Fruit fly (Drosophila melanogaster) whole organism, embryonic: Measurements from ENCODE around the gene put.
A peak's percentile ranks its signal among the peaks of the same experiment; 100 is the strongest.

Source experiments
- Antp ChIP-seq: fragments of 200-800 bp; sonication (Bioruptor generic); optimal IDR thresholded peaks from 3 replicates; lab custom pipeline; 2016; ENCODE audit warnings: missing biosample characterization, missing genetic modification characterization
- Atf-2 ChIP-seq: fragments of 200-800 bp; sonication (Bioruptor generic); optimal IDR thresholded peaks from 2 replicates; lab custom pipeline; 2016; ENCODE audit warnings: missing biosample characterization, missing genetic modification characterization
- B-H2 ChIP-seq: fragments of 200-800 bp; sonication (Bioruptor generic); optimal IDR thresholded peaks from 2 replicates; lab custom pipeline; 2018; ENCODE audit warnings: missing biosample characterization, mild to moderate bottlenecking, missing genetic modification characterization
- Blimp-1 ChIP-seq: fragments of 200-800 bp; sonication (Bioruptor generic); optimal IDR thresholded peaks from 3 replicates; lab custom pipeline; 2018; ENCODE audit warnings: missing biosample characterization, missing genetic modification characterization, mild to moderate bottlenecking, moderate library complexity, missing genetic modification reagents
- CG10274 ChIP-seq: fragments of 200-800 bp; sonication (Bioruptor generic); optimal IDR thresholded peaks from 3 replicates; lab custom pipeline; 2017; ENCODE audit warnings: missing biosample characterization, mild to moderate bottlenecking, missing genetic modification characterization
- CG13775 ChIP-seq: fragments of 200-800 bp; sonication (Bioruptor generic); optimal IDR thresholded peaks from 3 replicates; lab custom pipeline; 2017; ENCODE audit warnings: missing biosample characterization, mild to moderate bottlenecking, missing genetic modification characterization
- CG14441 ChIP-seq: fragments of 200-800 bp; sonication (Bioruptor generic); IDR thresholded peaks from 2 replicates; pipeline ENCODE4 v1.3.6; 2022; ENCODE audit warnings: missing biosample characterization, missing genetic modification characterization
- CG1603 ChIP-seq: fragments of 200-800 bp; sonication (Bioruptor generic); optimal IDR thresholded peaks from 2 replicates; lab custom pipeline; 2019; ENCODE audit warnings: missing biosample characterization, mild to moderate bottlenecking, missing genetic modification characterization, moderate library complexity
- CG17802 ChIP-seq: fragments of 200-800 bp; sonication (Bioruptor generic); optimal IDR thresholded peaks from 2 replicates; lab custom pipeline; 2018; ENCODE audit warnings: missing biosample characterization, mild to moderate bottlenecking, missing genetic modification characterization, moderate library complexity
- CG18599 ChIP-seq: fragments of 200-800 bp; sonication (Bioruptor generic); optimal IDR thresholded peaks from 3 replicates; lab custom pipeline; 2017; ENCODE audit warnings: missing biosample characterization, missing genetic modification characterization, mild to moderate bottlenecking, moderate library complexity, missing genetic modification reagents
- CG30403 ChIP-seq: fragments of 200-800 bp; sonication (Bioruptor generic); optimal IDR thresholded peaks from 3 replicates; lab custom pipeline; 2016; ENCODE audit warnings: missing biosample characterization, missing genetic modification characterization
- CG6683 ChIP-seq: fragments of 200-800 bp; sonication (Bioruptor generic); optimal IDR thresholded peaks from 2 replicates; lab custom pipeline; 2017; ENCODE audit warnings: missing biosample characterization, mild to moderate bottlenecking, missing genetic modification characterization, missing genetic modification reagents
- CG8290 ChIP-seq, 3 experiments: fragments of 200-800 bp; sonication (Bioruptor generic); optimal IDR thresholded peaks; 2 replicates each; lab custom pipeline; 2016 to 2019; ENCODE audit warnings: missing biosample characterization in 3 of 3, missing genetic modification characterization in 3 of 3, mild to moderate bottlenecking in 2 of 3, moderate library complexity in 1 of 3
- CG9437 ChIP-seq: fragments of 200-800 bp; sonication (Bioruptor generic); optimal IDR thresholded peaks from 2 replicates; lab custom pipeline; 2018; ENCODE audit warnings: missing biosample characterization, mild to moderate bottlenecking, missing genetic modification characterization
- Dp ChIP-seq: fragments of 200-800 bp; sonication (Bioruptor generic); optimal IDR thresholded peaks from 2 replicates; lab custom pipeline; 2018; ENCODE audit warnings: missing biosample characterization, mild to moderate bottlenecking, missing genetic modification characterization, moderate library complexity
- Dref ChIP-seq: fragments of 200-800 bp; sonication (Bioruptor generic); IDR thresholded peaks from 2 replicates; pipeline ENCODE4 v1.3.6; 2022; ENCODE audit warnings: missing biosample characterization, missing genetic modification characterization
- Jarid2 ChIP-seq: fragments of 200-800 bp; sonication (Bioruptor generic); optimal IDR thresholded peaks from 3 replicates; lab custom pipeline; 2017; ENCODE audit warnings: mild to moderate bottlenecking, missing biosample characterization, missing genetic modification reagents, missing genetic modification characterization
- Lhr ChIP-seq: fragments of 200-800 bp; sonication (Bioruptor generic); optimal IDR thresholded peaks from 3 replicates; lab custom pipeline; 2017; ENCODE audit warnings: mild to moderate bottlenecking, missing biosample characterization, missing genetic modification reagents, missing genetic modification characterization
- Mad ChIP-seq: fragments of 200-800 bp; sonication (Bioruptor generic); optimal IDR thresholded peaks from 2 replicates; lab custom pipeline; 2016; ENCODE audit warnings: missing biosample characterization, missing genetic modification characterization
- Max ChIP-seq: fragments of 200-800 bp; sonication (Bioruptor generic); optimal IDR thresholded peaks from 2 replicates; lab custom pipeline; 2016; ENCODE audit warnings: missing biosample characterization, mild to moderate bottlenecking, missing genetic modification characterization
- Nf-YA ChIP-seq: fragments of 200-800 bp; sonication (Bioruptor generic); IDR thresholded peaks from 2 replicates; pipeline ENCODE4 v1.3.6; 2022; ENCODE audit warnings: missing biosample characterization, missing genetic modification characterization
- az2 ChIP-seq: fragments of 200-800 bp; sonication (Bioruptor generic); optimal IDR thresholded peaks from 3 replicates; lab custom pipeline; 2016; ENCODE audit warnings: missing biosample characterization, missing genetic modification characterization
- cato ChIP-seq: fragments of 200-800 bp; sonication (Bioruptor generic); optimal IDR thresholded peaks from 2 replicates; lab custom pipeline; 2016; ENCODE audit warnings: missing biosample characterization, missing genetic modification characterization, borderline replicate concordance
- chif ChIP-seq, 2 experiments: fragments of 200-800 bp; sonication (Bioruptor generic); optimal IDR thresholded peaks; 3 replicates each; lab custom pipeline; 2016; ENCODE audit warnings: missing biosample characterization in 2 of 2, missing genetic modification characterization in 2 of 2
- croc ChIP-seq: fragments of 200-800 bp; sonication (Bioruptor generic); conservative IDR thresholded peaks from 3 replicates; pipeline ENCODE4 v1.3.6; 2022; ENCODE audit warnings: missing biosample characterization, missing genetic modification characterization
- dm ChIP-seq: fragments of 200-800 bp; sonication (Bioruptor generic); optimal IDR thresholded peaks from 3 replicates; lab custom pipeline; 2016; ENCODE audit warnings: missing biosample characterization, missing genetic modification characterization
- ems ChIP-seq: fragments of 200-800 bp; sonication (Bioruptor generic); optimal IDR thresholded peaks from 3 replicates; lab custom pipeline; 2016; ENCODE audit warnings: missing biosample characterization, missing genetic modification characterization
- exex ChIP-seq: fragments of 200-800 bp; sonication (Bioruptor generic); optimal IDR thresholded peaks from 4 replicates; lab custom pipeline; 2018; ENCODE audit warnings: missing biosample characterization, mild to moderate bottlenecking, missing genetic modification characterization, moderate library complexity
- grau ChIP-seq: fragments of 200-800 bp; optimal IDR thresholded peaks from 3 replicates; lab custom pipeline; 2019; ENCODE audit warnings: missing biosample characterization, mild to moderate bottlenecking, missing genetic modification characterization, moderate library complexity
- grn ChIP-seq: fragments of 200-800 bp; sonication (Bioruptor generic); optimal IDR thresholded peaks from 3 replicates; lab custom pipeline; 2017; ENCODE audit warnings: missing biosample characterization, missing genetic modification characterization
- hbn ChIP-seq: fragments of 200-800 bp; sonication (Bioruptor generic); IDR thresholded peaks from 2 replicates; pipeline ENCODE4 v1.3.6; 2022; ENCODE audit warnings: missing biosample characterization, missing genetic modification characterization; ENCODE audit not compliant: partially characterized antibody
- her ChIP-seq: fragments of 200-800 bp; sonication (Bioruptor generic); optimal IDR thresholded peaks from 2 replicates; lab custom pipeline; 2016; ENCODE audit warnings: missing biosample characterization, missing genetic modification characterization
- kay ChIP-seq: fragments of 200-800 bp; sonication (Bioruptor generic); optimal IDR thresholded peaks from 2 replicates; lab custom pipeline; 2016; ENCODE audit warnings: missing biosample characterization, missing genetic modification characterization
- knrl ChIP-seq: fragments of 200-800 bp; sonication (Bioruptor generic); IDR thresholded peaks from 3 replicates; pipeline ENCODE4 v1.3.6; 2022; ENCODE audit warnings: missing biosample characterization, missing genetic modification characterization; ENCODE audit not compliant: partially characterized antibody
- lola ChIP-seq, 3 experiments: fragments of >200 bp in 2 of 3; fragments of 200-800 bp in 1 of 3; sonication (Bioruptor generic) in 1 of 3; optimal IDR thresholded peaks; 2 replicates each; lab custom pipeline; 2017 to 2019; ENCODE audit warnings: missing biosample characterization in 3 of 3, missing genetic modification characterization in 3 of 3, mild to moderate bottlenecking in 1 of 3, moderate library complexity in 1 of 3
- mam ChIP-seq: fragments of 200-800 bp; sonication (Bioruptor generic); optimal IDR thresholded peaks from 3 replicates; lab custom pipeline; 2016; ENCODE audit warnings: missing biosample characterization, missing genetic modification characterization
- mld ChIP-seq: fragments of 200-800 bp; sonication (Bioruptor generic); IDR thresholded peaks from 3 replicates; pipeline ENCODE4 v1.3.6; 2022; ENCODE audit warnings: missing biosample characterization, missing genetic modification characterization; ENCODE audit not compliant: partially characterized antibody
- pzg ChIP-seq: fragments of 200-800 bp; sonication (Bioruptor generic); optimal IDR thresholded peaks from 3 replicates; lab custom pipeline; 2018; ENCODE audit warnings: missing biosample characterization, mild to moderate bottlenecking, missing genetic modification characterization, moderate library complexity
- schlank ChIP-seq: fragments of 200-800 bp; sonication (Bioruptor generic); optimal IDR thresholded peaks from 2 replicates; lab custom pipeline; 2018; ENCODE audit warnings: missing biosample characterization, mild to moderate bottlenecking, missing genetic modification characterization
- sima ChIP-seq: fragments of 200-800 bp; sonication (Bioruptor generic); optimal IDR thresholded peaks from 2 replicates; lab custom pipeline; 2016; ENCODE audit warnings: missing biosample characterization, missing genetic modification characterization
- sisA ChIP-seq: fragments of 200-800 bp; sonication (Bioruptor generic); IDR thresholded peaks from 2 replicates; pipeline ENCODE4 v1.3.6; 2022; ENCODE audit warnings: missing biosample characterization, missing genetic modification characterization
- sr ChIP-seq: fragments of 200-800 bp; sonication (Bioruptor generic); IDR thresholded peaks from 3 replicates; pipeline ENCODE4 v1.3.6; 2022; ENCODE audit warnings: missing biosample characterization, missing genetic modification characterization
- stwl ChIP-seq: fragments of 200-800 bp; sonication (Bioruptor generic); optimal IDR thresholded peaks from 3 replicates; lab custom pipeline; 2018; ENCODE audit warnings: missing biosample characterization, mild to moderate bottlenecking, missing genetic modification characterization, moderate library complexity
- trem ChIP-seq: fragments of 200-800 bp; optimal IDR thresholded peaks from 3 replicates; lab custom pipeline; 2019; ENCODE audit warnings: missing biosample characterization, mild to moderate bottlenecking, missing genetic modification characterization, moderate library complexity
- usp ChIP-seq: fragments of >200 bp; optimal IDR thresholded peaks from 2 replicates; lab custom pipeline; 2017; ENCODE audit warnings: missing biosample characterization, missing genetic modification characterization
- vnd ChIP-seq: fragments of 200-800 bp; sonication (Bioruptor generic); IDR thresholded peaks from 3 replicates; pipeline ENCODE4 v1.3.6; 2022; ENCODE audit warnings: missing biosample characterization, missing genetic modification characterization; ENCODE audit not compliant: partially characterized antibody
- zen ChIP-seq: fragments of 200-800 bp; sonication (Bioruptor generic); optimal IDR thresholded peaks from 3 replicates; lab custom pipeline; 2018; ENCODE audit warnings: missing biosample characterization, mild to moderate bottlenecking, missing genetic modification characterization, moderate library complexity
- zf30C ChIP-seq: fragments of 200-800 bp; sonication (Bioruptor generic); optimal IDR thresholded peaks from 3 replicates; lab custom pipeline; 2018; ENCODE audit warnings: missing biosample characterization, mild to moderate bottlenecking, missing genetic modification characterization

The put gene

dm6 chr3R:14586480-14587443, 38.7 kb downstream of the put start (continued):
- TF ChIP-seq CG10274 (GFP tag; lab: Kevin White, UChicago): no peak
- peak; percentile 22 for TF ChIP-seq CG30403 (GFP tag; lab: Kevin White, UChicago)
- TF ChIP-seq grn: no peak
- no peak for TF ChIP-seq Dp (GFP tag; lab: Kevin White, UChicago)
- TF ChIP-seq chif (GFP tag; optimal IDR thresholded peaks at IDR 0.05; lab: Kevin White, UChicago): peak in 1 of 2 experiments; percentile 12
- TF ChIP-seq CG17802: no peak
- TF ChIP-seq Nf-YA: no peak
- no peak for TF ChIP-seq stwl (tag; lab: Kevin White, UChicago)
- TF ChIP-seq dm (GFP tag; lab: Kevin White, UChicago): no peak
- no peak for TF ChIP-seq cato
- TF ChIP-seq B-H2 (GFP tag; lab: Kevin White, UChicago): no peak
- no peak for TF ChIP-seq sima (GFP tag; lab: Kevin White, UChicago)
- no peak for TF ChIP-seq CG13775 (GFP tag; lab: Kevin White, UChicago)
- TF ChIP-seq CG8290 (GFP tag; optimal IDR thresholded peaks at IDR 0.05; lab: Kevin White, UChicago): no peak
- no peak for TF ChIP-seq CG8290 (tag; optimal IDR thresholded peaks at IDR 0.05; lab: Kevin White, UChicago)
- TF ChIP-seq CG6683: no peak
- TF ChIP-seq trem (tag; lab: Kevin White, UChicago): no peak
- no peak for TF ChIP-seq Dref (GFP tag; lab: Robert Waterston, UW)
- TF ChIP-seq Max (GFP tag; lab: Kevin White, UChicago): no peak
- TF ChIP-seq Blimp-1 (GFP tag; lab: Kevin White, UChicago): no peak
- TF ChIP-seq CG9437 (GFP tag; lab: Kevin White, UChicago): no peak
- TF ChIP-seq exex (tag; lab: Kevin White, UChicago): no peak
- TF ChIP-seq CG1603 (tag; lab: Kevin White, UChicago): no peak
- no peak for TF ChIP-seq az2 (GFP tag; lab: Kevin White, UChicago)
- TF ChIP-seq zen (tag; lab: Kevin White, UChicago): peak; percentile 27
- no peak for TF ChIP-seq knrl (GFP tag; lab: Robert Waterston, UW)
- peak; percentile 65 for TF ChIP-seq zf30C
- TF ChIP-seq lola (GFP tag; optimal IDR thresholded peaks at IDR 0.05; lab: Kevin White, UChicago): peak in 1 of 3 experiments; percentile 71
- no peak for TF ChIP-seq CG18599
- TF ChIP-seq sisA (GFP tag; lab: Robert Waterston, UW): no peak
- TF ChIP-seq mld (GFP tag; lab: Robert Waterston, UW): no peak
- no peak for TF ChIP-seq ems (GFP tag; lab: Kevin White, UChicago)
- TF ChIP-seq Mad (GFP tag; lab: Kevin White, UChicago): no peak
- no peak for TF ChIP-seq schlank (tag; lab: Kevin White, UChicago)
- TF ChIP-seq pzg: no peak
- TF ChIP-seq Atf-2 (GFP tag; lab: Kevin White, UChicago): no peak
- TF ChIP-seq croc (GFP tag; lab: Robert Waterston, UW): no peak
- no peak for TF ChIP-seq vnd
- no peak for TF ChIP-seq Jarid2 (GFP tag; lab: Kevin White, UChicago)
- TF ChIP-seq kay (GFP tag; lab: Kevin White, UChicago): no peak
- TF ChIP-seq hbn (GFP tag; lab: Robert Waterston, UW): no peak
- no peak for TF ChIP-seq sr (GFP tag; lab: Robert Waterston, UW)
- TF ChIP-seq her (GFP tag; lab: Kevin White, UChicago): no peak
- no peak for TF ChIP-seq usp
- no peak for TF ChIP-seq mam (GFP tag; lab: Kevin White, UChicago)
- TF ChIP-seq grau (tag; lab: Kevin White, UChicago): peak; percentile 24
- TF ChIP-seq Lhr: no peak
- no peak for TF ChIP-seq CG14441 (GFP tag; lab: Robert Waterston, UW)
- TF ChIP-seq Antp (GFP tag; lab: Kevin White, UChicago): no peak
